Fruit fly (Drosophila melanogaster): ENCODE measurements around the gene GMF.

GMF gene

DNA sequence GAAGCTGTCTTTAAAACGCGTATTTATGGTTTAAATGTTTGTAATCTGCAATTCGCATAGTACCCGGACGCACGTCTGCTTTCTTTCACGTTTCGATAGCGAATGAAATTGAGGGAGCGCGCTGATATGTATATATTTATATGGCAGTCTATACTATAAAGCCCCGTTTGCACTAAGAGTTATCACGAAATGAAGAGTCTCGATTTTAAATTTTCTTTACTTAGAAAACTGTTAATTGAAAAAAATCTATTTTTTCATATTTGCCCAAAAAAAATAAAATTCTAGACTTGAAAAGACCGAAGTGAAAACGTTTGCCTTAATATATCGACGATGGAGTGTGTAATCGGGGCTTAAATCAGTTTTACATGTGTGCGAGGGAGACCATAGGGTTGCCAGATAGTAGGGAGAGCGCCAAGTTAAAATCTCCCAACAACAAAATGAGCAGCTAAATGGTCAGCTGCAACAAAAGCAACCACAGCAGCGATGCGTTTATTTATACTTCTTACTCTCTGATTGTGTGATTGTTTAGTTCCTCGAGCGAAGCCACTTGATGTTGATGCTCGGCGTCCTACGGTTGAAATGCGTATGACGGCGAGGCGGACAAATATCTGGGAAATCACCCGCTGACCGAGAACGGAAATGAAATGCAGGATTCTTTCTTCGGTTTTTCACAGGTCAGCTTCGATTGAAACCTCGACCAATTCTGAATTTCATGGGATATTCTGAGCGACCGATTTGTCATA lies 22.9 kb upstream of the GMF start, which contains the start of gene cact (continued):
- peak; percentile 95 for TF ChIP-seq phol (tag; optimal IDR thresholded peaks at IDR 0.05)
- TF ChIP-seq CG2875 (GFP tag; optimal IDR thresholded peaks at IDR 0.05), result peak; percentile 76
- TF ChIP-seq CG4282 (GFP tag; optimal IDR thresholded peaks at IDR 0.05), result peak; percentile 79
- TF ChIP-seq grn (GFP tag; optimal IDR thresholded peaks at IDR 0.05), result peak; percentile 77
- peak; percentile 87 for TF ChIP-seq CG31441 (GFP tag; IDR thresholded peaks at IDR 0.05)
- TF ChIP-seq vnd (GFP tag; IDR thresholded peaks at IDR 0.05; ENCODE audit: partially characterized antibody), result peak; percentile 51; the same call in 2 of the 3 replicates
- TF ChIP-seq Awh (GFP tag; IDR thresholded peaks at IDR 0.05), result peak; percentile 69
- TF ChIP-seq CG12071 (GFP tag; optimal IDR thresholded peaks at IDR 0.05), result peak; percentile 68
- TF ChIP-seq CG10979 (tag; optimal IDR thresholded peaks at IDR 0.05), result peak; percentile 89
- TF ChIP-seq z (GFP tag; IDR thresholded peaks at IDR 0.05), result 0 out of 3 replicates have a peak, but pooled peaks have one; percentile 14
- TF ChIP-seq inv (GFP tag; IDR thresholded peaks at IDR 0.05; ENCODE audit: partially characterized antibody), result no peak
- TF ChIP-seq esg (GFP tag; conservative IDR thresholded peaks at IDR 0.05), result peak; percentile 90
- TF ChIP-seq CG10366 (GFP tag; IDR thresholded peaks at IDR 0.05), result peak; percentile 89
- peak; percentile 41 to 94 for TF ChIP-seq bsh (GFP tag; optimal IDR thresholded peaks at IDR 0.05)
- TF ChIP-seq nom (GFP tag; optimal IDR thresholded peaks at IDR 0.05), result peak; percentile 73
- peak; percentile 97 for TF ChIP-seq gem (tag; optimal IDR thresholded peaks at IDR 0.05)
- peak; percentile 68; the same call in 1 of the 2 replicates for TF ChIP-seq CG16779 (GFP tag; IDR thresholded peaks at IDR 0.05)
- TF ChIP-seq ase (GFP tag; IDR thresholded peaks at IDR 0.05), result peak; percentile 89
- peak; percentile 76 for TF ChIP-seq Fer2 (tag; optimal IDR thresholded peaks at IDR 0.05)
- peak; percentile 93 for TF ChIP-seq vfl (GFP tag; optimal IDR thresholded peaks at IDR 0.05)
- TF ChIP-seq CG17829 (tag; optimal IDR thresholded peaks at IDR 0.05), result peak; percentile 95
- TF ChIP-seq wor (GFP tag; IDR thresholded peaks at IDR 0.05), result peak; percentile 79
- peak; percentile 82 for TF ChIP-seq CG11723 (GFP tag; optimal IDR thresholded peaks at IDR 0.05)
- peak; percentile 66 for TF ChIP-seq onecut (GFP tag; IDR thresholded peaks at IDR 0.05)
- peak; percentile 89 for TF ChIP-seq Blimp-1 (GFP tag; optimal IDR thresholded peaks at IDR 0.05)
- TF ChIP-seq gce (GFP tag; IDR thresholded peaks at IDR 0.05), result no peak
- peak; percentile 86 for TF ChIP-seq CG10654 (GFP tag; optimal IDR thresholded peaks at IDR 0.05)
- peak; percentile 93 for TF ChIP-seq pnt (GFP tag; optimal IDR thresholded peaks at IDR 0.05)
- peak; percentile 69 for TF ChIP-seq Dp (GFP tag; optimal IDR thresholded peaks at IDR 0.05)
- TF ChIP-seq CG9797 (GFP tag; optimal IDR thresholded peaks at IDR 0.05), result peak; percentile 67
- peak; percentile 72 for TF ChIP-seq HLHmδ (GFP tag; optimal IDR thresholded peaks at IDR 0.05)
- TF ChIP-seq Ets65A (GFP tag), result peak; percentile 99
- peak; percentile 66 for TF ChIP-seq pzg (GFP tag; optimal IDR thresholded peaks at IDR 0.05)
- TF ChIP-seq Dip3 (GFP tag; optimal IDR thresholded peaks at IDR 0.05), result peak; percentile 94
- TF ChIP-seq HHEX (GFP tag; optimal IDR thresholded peaks at IDR 0.05), result peak; percentile 89
- peak; percentile 73 for TF ChIP-seq Deaf1 (tag; optimal IDR thresholded peaks at IDR 0.05)
- peak; percentile 71; the same call in 1 of the 2 replicates for TF ChIP-seq gt (GFP tag; IDR thresholded peaks at IDR 0.05)
- peak; percentile 84 for TF ChIP-seq cg (GFP tag; optimal IDR thresholded peaks at IDR 0.05)
- peak; percentile 84 for TF ChIP-seq CG30431 (GFP tag; optimal IDR thresholded peaks at IDR 0.05)
- TF ChIP-seq Kr (GFP tag; optimal IDR thresholded peaks at IDR 0.05), result no peak
- TF ChIP-seq slbo (GFP tag; IDR thresholded peaks at IDR 0.05), result peak; percentile 92
- peak; percentile 91 for TF ChIP-seq CG7556 (GFP tag; optimal IDR thresholded peaks at IDR 0.05)
- TF ChIP-seq Ada2b (GFP tag; IDR thresholded peaks at IDR 0.05), result peak; percentile 87
- TF ChIP-seq CG2889 (GFP tag; IDR thresholded peaks at IDR 0.05), result peak; percentile 68; the same call in 2 of the 3 replicates
- peak; percentile 63 for TF ChIP-seq unc-4 (GFP tag; IDR thresholded peaks at IDR 0.05; ENCODE audit: partially characterized antibody)
- peak; percentile 95 for TF ChIP-seq Sox102F (GFP tag; optimal IDR thresholded peaks at IDR 0.05)
- TF ChIP-seq pho (GFP tag; optimal IDR thresholded peaks at IDR 0.05), result peak; percentile 94
- peak; percentile 95 for TF ChIP-seq NC2β (GFP tag; optimal IDR thresholded peaks at IDR 0.05)
- TF ChIP-seq CG15011 (GFP tag; optimal IDR thresholded peaks at IDR 0.05), result peak; percentile 85

Measured in whole organism, embryonic.